Worm (Caenorhabditis elegans) whole organism, midembryonic: ENCODE results near the gene lrpc-1.

Experiments
- T22C8.4 ChIP-seq: fragments of 200-800 bp; sonication (Bioruptor generic); IDR thresholded peaks from 2 replicates; pipeline ENCODE4 v1.3.6; 2022; ENCODE audit warnings: missing genetic modification characterization, missing compliant biosample characterization
- cog-1 ChIP-seq: sonication (generic microtip); optimal IDR thresholded peaks from 2 replicates; lab custom pipeline; 2016; ENCODE audit warnings: missing genetic modification characterization, missing compliant biosample characterization
- flt-1 ChIP-seq: fragments of 200-800 bp; sonication (Bioruptor generic); IDR thresholded peaks from 2 replicates; pipeline ENCODE4 v1.3.6; 2022; ENCODE audit warnings: missing genetic modification characterization, missing compliant biosample characterization
- klf-2 ChIP-seq: fragments of 200-800 bp; sonication (Bioruptor generic); conservative IDR thresholded peaks from 2 replicates; pipeline ENCODE4 v1.3.6; 2022; ENCODE audit warnings: missing genetic modification reagents, missing genetic modification characterization, missing compliant biosample characterization
- med-1 ChIP-seq: sonication (generic microtip); optimal IDR thresholded peaks from 2 replicates; lab custom pipeline; 2017; ENCODE audit warnings: missing genetic modification characterization, mild to moderate bottlenecking, missing compliant biosample characterization, antibody characterized with exemption, missing genetic modification reagents; ENCODE audit not compliant: insufficient read depth
- ref-1 ChIP-seq: fragments of 200-800 bp; sonication (Bioruptor generic); conservative IDR thresholded peaks from 2 replicates; pipeline ENCODE4 v1.3.6; 2022; ENCODE audit warnings: missing genetic modification reagents, missing genetic modification characterization, missing compliant biosample characterization
- tab-1 ChIP-seq: fragments of 200-800 bp; sonication (Bioruptor generic); IDR thresholded peaks from 2 replicates; pipeline ENCODE4 v1.3.6; 2022; ENCODE audit warnings: missing genetic modification characterization, missing compliant biosample characterization
- ztf-23 ChIP-seq: fragments of 200-800 bp; sonication (Bioruptor generic); IDR thresholded peaks from 2 replicates; pipeline ENCODE4 v1.3.6; 2022; ENCODE audit warnings: missing genetic modification reagents, missing genetic modification characterization, missing compliant biosample characterization
- ztf-29 ChIP-seq: fragments of 200-800 bp; sonication (Bioruptor generic); IDR thresholded peaks from 2 replicates; pipeline ENCODE4 v1.3.6; 2022; ENCODE audit warnings: missing genetic modification reagents, missing genetic modification characterization, missing compliant biosample characterization

DNA sequence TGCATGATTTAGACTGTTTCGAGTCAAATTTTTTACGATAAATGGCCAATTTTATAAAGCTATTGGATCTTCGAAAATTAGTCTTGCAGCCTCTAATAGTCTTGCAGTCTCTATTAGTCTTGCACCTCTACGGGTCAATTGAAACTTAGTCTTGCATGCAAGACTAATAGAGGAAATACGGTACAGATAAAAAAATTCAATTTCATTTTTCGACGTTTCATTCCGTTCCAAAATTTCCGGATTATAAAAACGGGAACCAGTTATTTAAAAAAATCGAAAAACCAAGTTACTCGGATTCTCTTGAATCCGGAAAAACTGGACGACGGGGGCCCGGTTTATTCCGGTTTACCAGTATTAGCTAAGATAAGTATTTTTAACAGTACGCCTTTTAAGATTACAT lies 8.4 kb upstream of the lrpc-1 start, which contains the start of gene M03E7.1:
- no peak for TF ChIP-seq ref-1 (GFP tag; lab: Robert Waterston, UW)
- no peak for TF ChIP-seq med-1
- no peak for TF ChIP-seq T22C8.4
- TF ChIP-seq tab-1 (GFP tag; lab: Robert Waterston, UW): no peak
- TF ChIP-seq cog-1 (tag; lab: Kevin White, UChicago): no peak
- TF ChIP-seq klf-2: no peak
- TF ChIP-seq flt-1 (GFP tag; lab: Robert Waterston, UW): no peak
- no peak for TF ChIP-seq ztf-23 (GFP tag; lab: Robert Waterston, UW)
- no peak for TF ChIP-seq ztf-29 (GFP tag; lab: Robert Waterston, UW)
